Fruit fly (Drosophila melanogaster) whole organism, embryonic: Measurements from ENCODE around the gene p24-1.
A peak's percentile ranks its signal among the peaks of the same experiment; 100 is the strongest.

ENCODE experiments used
- B-H1 ChIP-seq: fragments of 200-800 bp; sonication (Bioruptor generic); IDR thresholded peaks from 3 replicates; pipeline ENCODE4 v1.3.6; 2022; ENCODE audit warnings: missing biosample characterization, missing genetic modification characterization
- Blimp-1 ChIP-seq: fragments of 200-800 bp; sonication (Bioruptor generic); optimal IDR thresholded peaks from 3 replicates; lab custom pipeline; 2018; ENCODE audit warnings: missing biosample characterization, missing genetic modification characterization, mild to moderate bottlenecking, moderate library complexity, missing genetic modification reagents
- CG10654 ChIP-seq: fragments of 200-800 bp; sonication (Bioruptor generic); optimal IDR thresholded peaks from 2 replicates; lab custom pipeline; 2016; ENCODE audit warnings: missing biosample characterization, missing genetic modification characterization
- CG10979 ChIP-seq: fragments of 200-800 bp; sonication (Bioruptor generic); optimal IDR thresholded peaks from 2 replicates; lab custom pipeline; 2018; ENCODE audit warnings: missing biosample characterization, mild to moderate bottlenecking, missing genetic modification characterization, moderate library complexity
- CG12155 ChIP-seq: fragments of 200-800 bp; sonication (Bioruptor generic); optimal IDR thresholded peaks from 3 replicates; lab custom pipeline; 2016; ENCODE audit warnings: missing biosample characterization, missing genetic modification characterization
- CG13296 ChIP-seq: fragments of 200-800 bp; sonication (Bioruptor generic); optimal IDR thresholded peaks from 3 replicates; lab custom pipeline; 2018; ENCODE audit warnings: missing biosample characterization, mild to moderate bottlenecking, missing genetic modification characterization
- CG13775 ChIP-seq: fragments of 200-800 bp; sonication (Bioruptor generic); optimal IDR thresholded peaks from 3 replicates; lab custom pipeline; 2017; ENCODE audit warnings: missing biosample characterization, mild to moderate bottlenecking, missing genetic modification characterization
- CG13894 ChIP-seq: fragments of 200-800 bp; sonication (Bioruptor generic); optimal IDR thresholded peaks from 3 replicates; lab custom pipeline; 2018; ENCODE audit warnings: missing biosample characterization, mild to moderate bottlenecking, missing genetic modification characterization, moderate library complexity
- CG14710 ChIP-seq: fragments of 200-800 bp; sonication (Bioruptor generic); optimal IDR thresholded peaks from 3 replicates; lab custom pipeline; 2019; ENCODE audit warnings: missing biosample characterization, mild to moderate bottlenecking, missing genetic modification characterization, moderate library complexity
- CG15514 ChIP-seq: fragments of 200-800 bp; sonication (Bioruptor generic); optimal IDR thresholded peaks from 3 replicates; lab custom pipeline; 2017; ENCODE audit warnings: missing biosample characterization, missing genetic modification characterization, mild to moderate bottlenecking, moderate library complexity, missing genetic modification reagents
- CG1603 ChIP-seq: fragments of 200-800 bp; sonication (Bioruptor generic); optimal IDR thresholded peaks from 2 replicates; lab custom pipeline; 2019; ENCODE audit warnings: missing biosample characterization, mild to moderate bottlenecking, missing genetic modification characterization, moderate library complexity
- CG17359 ChIP-seq: fragments of 200-800 bp; sonication (Bioruptor generic); optimal IDR thresholded peaks from 3 replicates; lab custom pipeline; 2018; ENCODE audit warnings: missing biosample characterization, mild to moderate bottlenecking, missing genetic modification characterization, moderate library complexity
- CG17385 ChIP-seq: fragments of 200-800 bp; sonication (Bioruptor generic); optimal IDR thresholded peaks from 3 replicates; lab custom pipeline; 2018; ENCODE audit warnings: missing biosample characterization, mild to moderate bottlenecking, missing genetic modification characterization
- CG2875 ChIP-seq: fragments of 200-800 bp; sonication (Bioruptor generic); optimal IDR thresholded peaks from 2 replicates; lab custom pipeline; 2017; ENCODE audit warnings: missing biosample characterization, mild to moderate bottlenecking, missing genetic modification characterization, missing genetic modification reagents
- CG33213 ChIP-seq: fragments of 200-800 bp; sonication (Bioruptor generic); optimal IDR thresholded peaks from 3 replicates; lab custom pipeline; 2016; ENCODE audit warnings: missing biosample characterization, missing genetic modification characterization
- CG4617 ChIP-seq: fragments of 200-800 bp; sonication (Bioruptor generic); optimal IDR thresholded peaks from 3 replicates; lab custom pipeline; 2016; ENCODE audit warnings: missing biosample characterization, missing genetic modification characterization, borderline replicate concordance
- CG4820 ChIP-seq: fragments of 200-800 bp; sonication (Bioruptor generic); optimal IDR thresholded peaks from 3 replicates; lab custom pipeline; 2016; ENCODE audit warnings: missing biosample characterization, missing genetic modification characterization
- CG6765 ChIP-seq: fragments of 200-800 bp; sonication (Bioruptor generic); optimal IDR thresholded peaks from 3 replicates; lab custom pipeline; 2017; ENCODE audit warnings: missing biosample characterization, mild to moderate bottlenecking, missing genetic modification characterization
- CG8089 ChIP-seq: fragments of 200-800 bp; sonication (Bioruptor generic); optimal IDR thresholded peaks from 3 replicates; lab custom pipeline; 2016; ENCODE audit warnings: missing biosample characterization, missing genetic modification characterization
- CG8359 ChIP-seq: fragments of 200-800 bp; sonication (Bioruptor generic); optimal IDR thresholded peaks from 2 replicates; lab custom pipeline; 2017; ENCODE audit warnings: missing biosample characterization, mild to moderate bottlenecking, missing genetic modification characterization, borderline replicate concordance
- CTCF ChIP-seq: fragments of 200-800 bp; sonication (Bioruptor generic); optimal IDR thresholded peaks from 2 replicates; lab custom pipeline; 2017; ENCODE audit warnings: missing biosample characterization, mild to moderate bottlenecking, missing genetic modification characterization, moderate library complexity
- Camta ChIP-seq: fragments of 200-800 bp; sonication (Bioruptor generic); optimal IDR thresholded peaks from 2 replicates; lab custom pipeline; 2016; ENCODE audit warnings: missing biosample characterization, missing genetic modification characterization
- Chrac-16 ChIP-seq: fragments of 200-800 bp; sonication (Bioruptor generic); optimal IDR thresholded peaks from 3 replicates; lab custom pipeline; 2016; ENCODE audit warnings: missing biosample characterization, missing genetic modification characterization
- CrebB ChIP-seq: fragments of 200-800 bp; sonication (Bioruptor generic); optimal IDR thresholded peaks from 3 replicates; lab custom pipeline; 2018; ENCODE audit warnings: missing biosample characterization, mild to moderate bottlenecking, missing genetic modification characterization
- Dref ChIP-seq: fragments of 200-800 bp; sonication (Bioruptor generic); IDR thresholded peaks from 2 replicates; pipeline ENCODE4 v1.3.6; 2022; ENCODE audit warnings: missing biosample characterization, missing genetic modification characterization
- Ets97D ChIP-seq: fragments of 200-800 bp; sonication (Bioruptor generic); optimal IDR thresholded peaks from 3 replicates; lab custom pipeline; 2016; ENCODE audit warnings: missing biosample characterization, missing genetic modification characterization
- Fer1 ChIP-seq: fragments of 200-800 bp; sonication (Bioruptor generic); optimal IDR thresholded peaks from 2 replicates; lab custom pipeline; 2017; ENCODE audit warnings: missing biosample characterization, mild to moderate bottlenecking, missing genetic modification characterization
- Gug ChIP-seq: fragments of 200-800 bp; sonication (Bioruptor generic); IDR thresholded peaks from 4 replicates; pipeline ENCODE4 v1.3.6; 2022; ENCODE audit warnings: missing biosample characterization, missing genetic modification characterization
- Hmx ChIP-seq: fragments of 200-800 bp; sonication (Bioruptor generic); optimal IDR thresholded peaks from 2 replicates; lab custom pipeline; 2016; ENCODE audit warnings: missing biosample characterization, missing genetic modification characterization
- Kr ChIP-seq: fragments of 200-800 bp; sonication (Bioruptor generic); optimal IDR thresholded peaks from 2 replicates; lab custom pipeline; 2017; ENCODE audit warnings: missing biosample characterization, mild to moderate bottlenecking, missing genetic modification characterization
- Nf-YB ChIP-seq: fragments of 200-800 bp; sonication (Bioruptor generic); optimal IDR thresholded peaks from 3 replicates; lab custom pipeline; 2019; ENCODE audit warnings: missing biosample characterization, mild to moderate bottlenecking, missing genetic modification characterization, moderate library complexity
- Pdp1 ChIP-seq, 2 experiments: fragments of 200-800 bp; sonication (Bioruptor generic); optimal IDR thresholded peaks; 3 replicates each; lab custom pipeline; 2016; ENCODE audit warnings: missing biosample characterization in 2 of 2, missing genetic modification characterization in 2 of 2, mild to moderate bottlenecking in 1 of 2, moderate library complexity in 1 of 2
- Sry-δ ChIP-seq: fragments of 200-800 bp; sonication (Bioruptor generic); optimal IDR thresholded peaks from 2 replicates; lab custom pipeline; 2016; ENCODE audit warnings: missing biosample characterization, missing genetic modification characterization
- Ssrp ChIP-seq: fragments of 200-800 bp; sonication (Bioruptor generic); optimal IDR thresholded peaks from 2 replicates; lab custom pipeline; 2018; ENCODE audit warnings: missing biosample characterization, mild to moderate bottlenecking, missing genetic modification characterization, moderate library complexity
- Xbp1 ChIP-seq: fragments of 200-800 bp; sonication (Bioruptor generic); optimal IDR thresholded peaks from 3 replicates; lab custom pipeline; 2016; ENCODE audit warnings: missing biosample characterization, mild to moderate bottlenecking, missing genetic modification characterization
- cg ChIP-seq: fragments of 200-800 bp; sonication (Bioruptor generic); optimal IDR thresholded peaks from 3 replicates; lab custom pipeline; 2019; ENCODE audit warnings: missing biosample characterization, mild to moderate bottlenecking, missing genetic modification characterization, moderate library complexity
- corto ChIP-seq: fragments of 200-800 bp; sonication (Bioruptor generic); optimal IDR thresholded peaks from 2 replicates; lab custom pipeline; 2016; ENCODE audit warnings: missing biosample characterization, mild to moderate bottlenecking, missing genetic modification characterization, moderate library complexity
- crc ChIP-seq: fragments of 200-800 bp; sonication (Bioruptor generic); optimal IDR thresholded peaks from 2 replicates; lab custom pipeline; 2016; ENCODE audit warnings: missing biosample characterization, missing genetic modification characterization
- croc ChIP-seq: fragments of 200-800 bp; sonication (Bioruptor generic); conservative IDR thresholded peaks from 3 replicates; pipeline ENCODE4 v1.3.6; 2022; ENCODE audit warnings: missing biosample characterization, missing genetic modification characterization
- esg ChIP-seq: fragments of 200-800 bp; sonication (Bioruptor generic); conservative IDR thresholded peaks from 2 replicates; pipeline ENCODE4 v1.3.6; 2022; ENCODE audit warnings: missing biosample characterization, missing genetic modification characterization
- hth ChIP-seq: fragments of >200 bp; optimal IDR thresholded peaks from 2 replicates; lab custom pipeline; 2017; ENCODE audit warnings: inconsistent platforms
- kah ChIP-seq: fragments of 200-800 bp; sonication (Bioruptor generic); optimal IDR thresholded peaks from 2 replicates; lab custom pipeline; 2018; ENCODE audit warnings: missing biosample characterization, mild to moderate bottlenecking, missing genetic modification characterization
- maf-S ChIP-seq: fragments of 200-800 bp; sonication (Bioruptor generic); optimal IDR thresholded peaks from 2 replicates; lab custom pipeline; 2016; ENCODE audit warnings: missing biosample characterization, missing genetic modification characterization
- mam ChIP-seq: fragments of 200-800 bp; sonication (Bioruptor generic); optimal IDR thresholded peaks from 3 replicates; lab custom pipeline; 2016; ENCODE audit warnings: missing biosample characterization, missing genetic modification characterization
- pfk ChIP-seq: fragments of 200-800 bp; sonication (Bioruptor generic); optimal IDR thresholded peaks from 2 replicates; lab custom pipeline; 2018; ENCODE audit warnings: missing biosample characterization, mild to moderate bottlenecking, missing genetic modification characterization, moderate library complexity
- pzg ChIP-seq: fragments of 200-800 bp; sonication (Bioruptor generic); optimal IDR thresholded peaks from 3 replicates; lab custom pipeline; 2018; ENCODE audit warnings: missing biosample characterization, mild to moderate bottlenecking, missing genetic modification characterization, moderate library complexity
- run ChIP-seq: fragments of 200-800 bp; sonication (Bioruptor generic); optimal IDR thresholded peaks from 3 replicates; lab custom pipeline; 2018; ENCODE audit warnings: missing biosample characterization, mild to moderate bottlenecking, missing genetic modification characterization
- schlank ChIP-seq: fragments of 200-800 bp; sonication (Bioruptor generic); optimal IDR thresholded peaks from 2 replicates; lab custom pipeline; 2018; ENCODE audit warnings: missing biosample characterization, mild to moderate bottlenecking, missing genetic modification characterization
- sna ChIP-seq: fragments of 200-800 bp; sonication (Bioruptor generic); IDR thresholded peaks from 2 replicates; pipeline ENCODE4 v1.3.6; 2022; ENCODE audit warnings: missing biosample characterization, missing genetic modification characterization; ENCODE audit not compliant: partially characterized antibody
- vvl ChIP-seq: fragments of 200-800 bp; sonication (Bioruptor generic); IDR thresholded peaks from 2 replicates; pipeline ENCODE4 v1.3.6; 2022; ENCODE audit warnings: missing biosample characterization, missing genetic modification characterization

Gene p24-1

dm6 chrX:11805066-11805766 lies 47.1 kb downstream of the p24-1 start (continued):
- TF ChIP-seq CG8359 (GFP tag; lab: Kevin White, UChicago) (no peak), CTCF (no peak), CG6765 (no peak), run (tag; lab: Kevin White, UChicago) (no peak), CG33213 (GFP tag; lab: Kevin White, UChicago) (no peak), CG2875 (GFP tag; lab: Kevin White, UChicago) (no peak), CG10979 (tag; lab: Kevin White, UChicago) (no peak), sna (GFP tag; lab: Robert Waterston, UW) (no peak), Chrac-16 (GFP tag; lab: Kevin White, UChicago) (no peak), Pdp1 (GFP tag; optimal IDR thresholded peaks at IDR 0.05; lab: Kevin White, UChicago) (peak in 1 of 2 experiments; percentile 4), hth (no peak), cg (GFP tag; lab: Kevin White, UChicago) (peak; percentile 9), Blimp-1 (GFP tag; lab: Kevin White, UChicago) (no peak), Hmx (no peak), Fer1 (GFP tag; lab: Kevin White, UChicago) (no peak), CG1603 (no peak), CrebB (tag; lab: Kevin White, UChicago) (no peak), CG15514 (GFP tag; lab: Kevin White, UChicago) (peak; percentile 35), schlank (tag; lab: Kevin White, UChicago) (no peak), CG13296 (no peak), Xbp1 (peak; percentile 98), esg (GFP tag; lab: Robert Waterston, UW) (no peak), CG14710 (tag; lab: Kevin White, UChicago) (no peak), CG13894 (no peak), Ets97D (no peak), pzg (GFP tag; lab: Kevin White, UChicago) (peak; percentile 12), Sry-δ (peak; percentile 1), Camta (GFP tag; lab: Kevin White, UChicago) (no peak), Dref (GFP tag; lab: Robert Waterston, UW) (no peak), Kr (GFP tag; lab: Kevin White, UChicago) (no peak), Ssrp (tag; lab: Kevin White, UChicago) (peak; percentile 2), crc (GFP tag; lab: Kevin White, UChicago) (no peak), CG4820 (GFP tag; lab: Kevin White, UChicago) (no peak), kah (GFP tag; lab: Kevin White, UChicago) (no peak), CG10654 (no peak), CG8089 (GFP tag; lab: Kevin White, UChicago) (no peak), corto (GFP tag; lab: Kevin White, UChicago) (peak; percentile 23), vvl (GFP tag; lab: Robert Waterston, UW) (no peak), croc (GFP tag; lab: Robert Waterston, UW) (no peak), CG13775 (GFP tag; lab: Kevin White, UChicago) (no peak), B-H1 (no peak), Nf-YB (GFP tag; lab: Kevin White, UChicago) (peak; percentile 71), maf-S (no peak), Gug (GFP tag; lab: Robert Waterston, UW) (no peak), mam (GFP tag; lab: Kevin White, UChicago) (no peak), pfk (GFP tag; lab: Kevin White, UChicago) (no peak), CG17359 (peak; percentile 5), CG4617 (GFP tag; lab: Kevin White, UChicago) (no peak), CG12155 (GFP tag; lab: Kevin White, UChicago) (no peak), CG17385 (no peak)
